Worm (Caenorhabditis elegans): Measurements from ENCODE around the gene C14F11.4.

C14F11.4 gene

DNA sequence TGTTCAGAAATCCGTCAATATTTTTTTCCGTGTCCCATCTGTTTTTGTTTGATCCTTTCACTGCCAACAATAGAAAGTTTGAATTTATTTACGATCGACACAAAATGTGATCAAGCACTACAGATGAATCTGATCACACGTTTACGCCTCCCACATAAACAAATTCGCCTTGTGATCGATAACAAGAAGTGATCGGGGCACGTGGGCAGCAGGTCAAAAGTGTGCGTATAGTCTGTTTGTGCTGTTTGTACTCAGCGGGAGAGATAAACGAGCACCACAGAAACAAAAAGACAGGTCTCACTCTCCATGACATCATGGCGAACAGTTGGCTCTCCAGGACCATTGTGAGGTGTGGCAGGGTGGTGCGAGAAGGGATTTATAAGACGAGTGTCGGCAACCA, 22.7 kb upstream of the C14F11.4 start:
- TF ChIP-seq blmp-1 (tag; optimal IDR thresholded peaks at IDR 0.05; ENCODE audit: insufficient read depth): peak; percentile 81
- TF ChIP-seq nhr-23 (tag; optimal IDR thresholded peaks at IDR 0.05): no peak
- peak; percentile 34 for TF ChIP-seq nhr-10 (tag; optimal IDR thresholded peaks at IDR 0.05)
- peak; percentile 68 for TF ChIP-seq fos-1 (tag; optimal IDR thresholded peaks at IDR 0.05)
- peak; percentile 85 for TF ChIP-seq nhr-21 (tag; optimal IDR thresholded peaks at IDR 0.05)
- TF ChIP-seq ztf-4 (tag; optimal IDR thresholded peaks at IDR 0.05): peak; percentile 91
- TF ChIP-seq ZK546.5 (tag; optimal IDR thresholded peaks at IDR 0.05): no peak
- TF ChIP-seq F13H6.1 (tag; optimal IDR thresholded peaks at IDR 0.05): peak; percentile 91
- peak; percentile 78 for TF ChIP-seq Y55F3AM.14 (GFP tag; optimal IDR thresholded peaks at IDR 0.05)
- TF ChIP-seq lin-13 (GFP tag; optimal IDR thresholded peaks at IDR 0.05): peak; percentile 56
- no peak for TF ChIP-seq lin-39 (tag; optimal IDR thresholded peaks at IDR 0.05)
- TF ChIP-seq nhr-25 (tag; optimal IDR thresholded peaks at IDR 0.05): peak; percentile 89
- no peak for TF ChIP-seq nhr-11 (tag; optimal IDR thresholded peaks at IDR 0.05)
- TF ChIP-seq unc-62 (GFP tag; optimal IDR thresholded peaks at IDR 0.05): no peak
- no peak for TF ChIP-seq nhr-12 (tag; optimal IDR thresholded peaks at IDR 0.05)
- no peak for TF ChIP-seq ceh-82 (tag; optimal IDR thresholded peaks at IDR 0.05)
- TF ChIP-seq nhr-129 (tag; optimal IDR thresholded peaks at IDR 0.05): peak; percentile 97
- no peak for TF ChIP-seq peb-1 (tag; optimal IDR thresholded peaks at IDR 0.05)
- peak; percentile 94 for TF ChIP-seq crh-2 (tag; optimal IDR thresholded peaks at IDR 0.05)
- no peak for TF ChIP-seq zag-1 (tag; optimal IDR thresholded peaks at IDR 0.05)
- no peak for TF ChIP-seq snpc-4 (tag; optimal IDR thresholded peaks at IDR 0.05)
- TF ChIP-seq gmeb-1 (tag; optimal IDR thresholded peaks at IDR 0.05): peak; percentile 56
- TF ChIP-seq egl-27 (tag; optimal IDR thresholded peaks at IDR 0.05): no peak
- TF ChIP-seq skn-1 (tag; optimal IDR thresholded peaks at IDR 0.05): peak; percentile 4
- peak; percentile 85 for TF ChIP-seq sma-3 (GFP tag; optimal IDR thresholded peaks at IDR 0.05)
- TF ChIP-seq unc-39 (tag; optimal IDR thresholded peaks at IDR 0.05): no peak
- no peak for TF ChIP-seq nhr-237 (tag; optimal IDR thresholded peaks at IDR 0.05)
- TF ChIP-seq unc-55 (GFP tag; optimal IDR thresholded peaks at IDR 0.05): no peak
- TF ChIP-seq dmd-4 (tag; optimal IDR thresholded peaks at IDR 0.05): no peak
- no peak for TF ChIP-seq elt-1 (tag; optimal IDR thresholded peaks at IDR 0.05)
- TF ChIP-seq ceh-16 (tag; optimal IDR thresholded peaks at IDR 0.05): no peak
- peak; percentile 67 to 91 for TF ChIP-seq mdl-1 (tag; optimal IDR thresholded peaks at IDR 0.05)
- TF ChIP-seq nhr-6 (tag; optimal IDR thresholded peaks at IDR 0.05): peak; percentile 26
- TF ChIP-seq C34F6.9 (tag; optimal IDR thresholded peaks at IDR 0.05): peak; percentile 52
- TF ChIP-seq mbf-1 (tag; optimal IDR thresholded peaks at IDR 0.05): no peak
- TF ChIP-seq aly-2 (tag; optimal IDR thresholded peaks at IDR 0.05): no peak
- no peak for TF ChIP-seq alr-1 (tag; optimal IDR thresholded peaks at IDR 0.05)
- TF ChIP-seq ztf-1 (GFP tag; conservative IDR thresholded peaks at IDR 0.05): no peak
- no peak for TF ChIP-seq R02D3.7 (tag; optimal IDR thresholded peaks at IDR 0.05)
- TF ChIP-seq ztf-11 (tag; optimal IDR thresholded peaks at IDR 0.05): no peak
- TF ChIP-seq mab-5 (tag; optimal IDR thresholded peaks at IDR 0.05): peak; percentile 34
- TF ChIP-seq lsy-2 (tag; optimal IDR thresholded peaks at IDR 0.05): peak in 1 of 2 experiments; percentile 76
- peak; percentile 48 for TF ChIP-seq lin-11 (tag; optimal IDR thresholded peaks at IDR 0.05)
- no peak for TF ChIP-seq elt-3 (tag; optimal IDR thresholded peaks at IDR 0.05)
- TF ChIP-seq ama-1 (optimal IDR thresholded peaks at IDR 0.05): peak; percentile 58
- peak; percentile 60 for TF ChIP-seq sem-4 (tag; optimal IDR thresholded peaks at IDR 0.05)
- TF ChIP-seq nhr-77 (tag; optimal IDR thresholded peaks at IDR 0.05): no peak
- TF ChIP-seq sma-9 (GFP tag; optimal IDR thresholded peaks at IDR 0.05): peak; percentile 97
- no peak for TF ChIP-seq sma-9 (tag; optimal IDR thresholded peaks at IDR 0.05)

Measured in whole organism, L2 larva.